Fruit fly (Drosophila melanogaster): ENCODE measurements around the gene wge.
A peak's percentile ranks its signal among the peaks of the same experiment; 100 is the strongest.

Gene wge

DNA sequence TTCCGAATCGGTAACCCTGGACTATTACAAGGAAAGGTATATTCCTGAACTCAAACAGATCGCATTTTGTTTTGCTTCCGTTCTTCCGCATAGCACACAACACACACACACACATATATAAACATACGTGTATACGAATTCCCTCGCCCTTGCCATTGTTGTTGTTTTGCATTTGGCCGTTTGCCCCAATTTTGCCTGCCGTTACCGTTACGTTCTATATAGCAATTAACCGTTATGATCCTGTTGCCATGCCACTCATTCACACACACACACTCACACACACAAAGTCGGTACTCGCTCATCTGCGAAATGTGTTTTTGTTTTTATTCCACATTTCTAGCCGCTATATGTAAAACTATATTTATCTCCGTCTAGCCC, 6.5 kb upstream of the wge start:
- TF ChIP-seq h (optimal IDR thresholded peaks at IDR 0.05), result no peak
- TF ChIP-seq Myc (optimal IDR thresholded peaks at IDR 0.05), result no peak

DNA sequence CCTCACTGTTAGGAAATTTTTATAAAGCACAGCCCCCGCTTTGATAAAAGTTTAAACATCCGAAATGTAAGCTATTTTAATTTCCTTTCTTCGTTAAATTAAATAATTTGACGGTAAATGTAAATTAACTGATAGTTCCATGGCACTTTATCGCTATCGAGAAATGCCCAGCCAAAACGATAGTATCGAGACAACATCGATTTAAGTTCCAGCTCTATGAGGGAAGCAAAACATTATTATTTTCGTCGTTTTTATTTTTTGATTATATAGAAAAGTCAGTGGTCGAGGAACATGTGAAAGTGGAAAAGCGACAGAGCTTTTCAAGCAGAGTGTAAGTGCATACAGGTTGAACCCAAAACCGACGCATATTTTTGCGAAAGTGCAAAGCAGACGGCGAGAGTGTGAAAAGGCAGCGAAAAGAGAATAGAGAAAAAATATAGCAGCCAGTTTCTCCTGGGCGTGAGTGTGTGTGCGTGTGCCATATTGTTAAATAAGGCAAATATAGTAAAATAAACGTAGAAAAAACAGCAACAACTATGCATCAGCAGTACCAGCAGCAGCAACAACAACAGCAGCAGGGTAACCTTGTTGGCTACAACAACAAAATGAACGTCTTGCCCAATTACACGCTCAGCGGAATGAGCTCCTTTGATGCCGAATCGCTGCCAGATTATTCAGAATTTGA, 6.0 kb upstream of the wge start, which contains the start of gene CG45049:
Gene CG45049 (plus strand): TSS at position 197 of the 685 bp plus-strand sequence.
- TF ChIP-seq psq (optimal IDR thresholded peaks at IDR 0.05), result no peak
- TF ChIP-seq Myc (optimal IDR thresholded peaks at IDR 0.05), result no peak
- TF ChIP-seq insv (optimal IDR thresholded peaks at IDR 0.05), result no peak
- no peak for TF ChIP-seq Sin3A (optimal IDR thresholded peaks at IDR 0.05)
- no peak for TF ChIP-seq h (optimal IDR thresholded peaks at IDR 0.05)
- TF ChIP-seq ttk (optimal IDR thresholded peaks at IDR 0.05), result no peak

DNA sequence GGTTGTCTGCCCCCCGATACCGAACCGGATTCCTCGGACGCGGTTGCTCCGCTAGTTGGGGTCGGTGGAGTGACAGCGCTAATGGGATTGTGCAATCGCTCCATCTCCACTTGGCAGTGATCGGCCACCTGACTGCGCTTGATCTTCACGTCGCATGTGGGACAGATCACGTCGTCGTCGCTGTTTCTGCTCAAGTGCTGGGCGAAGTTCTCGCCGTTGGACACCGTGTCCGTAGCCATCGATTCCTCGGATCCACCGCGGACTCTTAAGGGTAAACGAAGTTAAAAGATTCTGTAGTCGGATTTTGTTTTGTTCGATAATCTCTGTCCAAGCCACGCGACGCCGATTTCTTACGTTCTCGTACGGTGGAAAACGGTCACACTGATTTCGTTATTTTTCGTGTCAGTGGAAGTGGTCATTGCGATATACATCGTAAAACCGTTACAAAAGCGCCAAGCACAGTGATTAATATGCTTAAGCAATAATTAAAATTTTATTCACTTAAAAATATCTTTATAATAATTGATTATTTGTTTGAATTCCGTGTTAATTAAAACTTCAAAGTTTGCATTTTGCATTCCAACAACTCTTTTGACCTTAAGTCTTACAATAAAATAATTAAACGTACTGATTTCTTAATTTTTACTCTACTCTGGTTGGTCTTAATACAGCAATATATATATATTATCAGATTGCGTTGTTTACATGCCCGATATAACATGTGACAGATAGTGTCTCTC, 5.3 kb upstream of the wge start, which contains the start of gene RNF220:
Gene RNF220 (minus strand): TSS at position 384 of the 740 bp plus-strand sequence.
- TF ChIP-seq Myc (optimal IDR thresholded peaks at IDR 0.05) (no peak), psq (optimal IDR thresholded peaks at IDR 0.05) (peak; percentile 73)

dm6 chr3R:22724149-22724973, 3.4 kb upstream of the wge start, which contains the start of gene Irp-1A:
Gene Irp-1A, minus strand, starts transcription at chr3R:22724587.
- no peak for TF ChIP-seq h (optimal IDR thresholded peaks at IDR 0.05)
- TF ChIP-seq Sin3A (optimal IDR thresholded peaks at IDR 0.05), result no peak
- no peak for TF ChIP-seq Myc (optimal IDR thresholded peaks at IDR 0.05)
- no peak for TF ChIP-seq ttk (optimal IDR thresholded peaks at IDR 0.05)
- no peak for TF ChIP-seq psq (optimal IDR thresholded peaks at IDR 0.05)
- TF ChIP-seq insv (optimal IDR thresholded peaks at IDR 0.05), result no peak

dm6 chr3R:22719607-22719949, 1.4 kb downstream of the wge start:
- TF ChIP-seq ttk (optimal IDR thresholded peaks at IDR 0.05) (no peak), Sin3A (optimal IDR thresholded peaks at IDR 0.05) (no peak), h (optimal IDR thresholded peaks at IDR 0.05) (no peak), insv (optimal IDR thresholded peaks at IDR 0.05) (no peak), psq (optimal IDR thresholded peaks at IDR 0.05) (no peak)

DNA sequence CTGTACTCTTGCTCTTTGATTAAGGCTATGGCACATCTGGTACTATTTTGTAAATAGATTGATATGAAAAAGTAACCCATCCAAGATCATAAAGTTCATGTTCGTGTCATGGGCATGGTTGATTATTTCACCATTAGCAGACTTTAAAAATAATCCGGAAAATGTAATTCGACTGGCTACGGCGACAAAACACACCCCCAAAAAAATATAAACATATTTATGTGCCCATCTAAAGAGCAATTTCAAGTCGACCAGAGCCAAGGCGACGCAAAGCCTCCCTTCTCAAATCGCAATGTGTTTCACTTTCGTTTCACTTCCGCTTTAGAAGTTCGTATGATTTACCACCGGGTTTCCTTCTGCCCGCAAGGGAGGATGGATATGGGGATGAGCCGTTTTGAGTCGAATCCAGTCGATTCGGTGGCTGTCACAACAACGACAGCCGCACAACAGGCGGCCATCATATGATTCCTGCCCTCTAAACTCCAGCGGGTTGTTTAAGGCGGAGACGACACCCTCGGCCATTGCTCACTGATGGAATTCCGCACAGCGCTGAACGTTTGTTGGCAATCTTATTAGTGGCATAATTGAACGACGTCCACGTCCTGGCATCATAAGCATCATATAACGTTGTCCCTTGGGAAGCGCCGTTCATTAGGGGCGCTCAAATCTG, 1.9 kb downstream of the wge start:
- TF ChIP-seq h (optimal IDR thresholded peaks at IDR 0.05) (no peak), ttk (optimal IDR thresholded peaks at IDR 0.05) (no peak), Sin3A (optimal IDR thresholded peaks at IDR 0.05) (no peak), Myc (optimal IDR thresholded peaks at IDR 0.05) (no peak), insv (optimal IDR thresholded peaks at IDR 0.05) (no peak), psq (optimal IDR thresholded peaks at IDR 0.05) (no peak)

DNA sequence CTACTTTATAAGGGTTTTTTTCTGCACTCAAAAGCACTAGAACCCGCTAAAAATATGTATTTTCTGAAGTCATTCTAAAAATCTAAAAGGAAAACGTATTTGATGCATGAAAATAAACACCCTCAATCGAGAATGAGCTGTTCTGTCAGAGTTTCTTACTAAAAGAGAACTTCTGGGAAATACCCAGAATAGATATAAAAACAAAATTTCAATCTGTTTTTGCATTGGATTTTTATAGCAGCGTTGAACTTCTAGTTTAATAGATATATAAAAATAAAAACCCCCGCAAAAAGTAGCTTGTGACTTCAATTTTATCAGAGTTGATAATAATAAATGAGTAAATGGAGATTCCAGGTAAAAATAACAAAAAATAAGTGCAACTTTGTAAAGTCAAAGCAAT, 2.5 kb downstream of the wge start:
- no peak for TF ChIP-seq psq (optimal IDR thresholded peaks at IDR 0.05)
- TF ChIP-seq insv (optimal IDR thresholded peaks at IDR 0.05), result no peak
- TF ChIP-seq Myc (optimal IDR thresholded peaks at IDR 0.05), result no peak
- no peak for TF ChIP-seq h (optimal IDR thresholded peaks at IDR 0.05)
- no peak for TF ChIP-seq Sin3A (optimal IDR thresholded peaks at IDR 0.05)
- no peak for TF ChIP-seq ttk (optimal IDR thresholded peaks at IDR 0.05)

- TF ChIP-seq h (optimal IDR thresholded peaks at IDR 0.05), result no peak
- no peak for TF ChIP-seq psq (optimal IDR thresholded peaks at IDR 0.05)
- TF ChIP-seq Sin3A (optimal IDR thresholded peaks at IDR 0.05), result no peak
- no peak for TF ChIP-seq insv (optimal IDR thresholded peaks at IDR 0.05)
- no peak for TF ChIP-seq ttk (optimal IDR thresholded peaks at IDR 0.05)
- no peak for TF ChIP-seq Myc (optimal IDR thresholded peaks at IDR 0.05)
Measured at dm6 chr3R:22717863-22718262, 3.1 kb downstream of the wge start.

- TF ChIP-seq Sin3A (optimal IDR thresholded peaks at IDR 0.05) (no peak), ttk (optimal IDR thresholded peaks at IDR 0.05) (no peak)
Measured at dm6 chr3R:22710662-22711061, 10.3 kb downstream of the wge start, which contains the start of gene CG4907. Gene CG4907, minus strand, starts transcription at chr3R:22710762.

DNA sequence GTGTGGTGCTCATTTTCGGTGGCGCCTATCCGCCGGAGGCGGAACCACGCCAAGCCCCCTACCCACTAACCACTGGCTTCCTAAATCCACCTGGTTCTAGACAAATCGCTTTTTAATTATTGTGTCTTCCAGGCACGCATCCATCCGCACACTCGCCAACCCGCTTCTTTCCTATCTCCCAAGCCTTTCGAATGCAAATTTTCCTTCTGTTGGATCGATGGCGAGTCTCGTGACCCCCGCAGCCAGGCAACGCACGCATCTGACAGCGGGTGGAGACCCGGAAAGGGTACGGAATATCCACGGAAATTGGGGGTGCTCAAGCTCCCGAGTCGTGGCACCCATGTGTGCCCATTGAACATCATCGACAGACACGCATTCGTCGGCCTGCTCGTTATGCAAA, 13.8 kb downstream of the wge start, which contains the start of gene CG13842:
Gene CG13842 (minus strand): TSS at position 101 of the 400 bp plus-strand sequence.
- TF ChIP-seq Sin3A (optimal IDR thresholded peaks at IDR 0.05) (no peak), insv (optimal IDR thresholded peaks at IDR 0.05) (no peak), Myc (optimal IDR thresholded peaks at IDR 0.05) (no peak), ttk (optimal IDR thresholded peaks at IDR 0.05) (no peak), h (optimal IDR thresholded peaks at IDR 0.05) (no peak), psq (optimal IDR thresholded peaks at IDR 0.05) (no peak)

DNA sequence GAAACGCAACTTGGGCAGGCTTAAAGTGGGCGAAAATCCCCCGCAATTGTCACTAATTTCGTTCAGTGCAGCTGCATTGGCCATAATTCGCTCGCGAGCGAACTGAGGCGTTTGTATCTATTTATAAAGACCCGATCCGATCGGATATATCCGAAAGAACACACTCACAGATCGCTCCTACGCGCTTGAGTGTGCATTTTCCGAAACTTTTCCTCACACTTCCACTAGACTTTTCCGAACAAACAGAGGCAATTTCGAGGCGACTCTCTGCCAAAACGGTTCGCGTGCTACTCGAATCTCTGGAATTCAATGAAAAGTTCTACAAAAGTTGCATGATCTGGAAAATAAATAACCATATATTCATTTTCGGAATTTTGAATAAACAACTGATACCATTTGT, 19.2 kb downstream of the wge start, which contains the start of the genes CG6972 and CCAP:
Gene CG6972 (plus strand): TSS at position 215 of the 400 bp plus-strand sequence.
Gene CCAP (minus strand): TSS at position 292 of the 400 bp plus-strand sequence.
- no peak for TF ChIP-seq insv (optimal IDR thresholded peaks at IDR 0.05)

DNA sequence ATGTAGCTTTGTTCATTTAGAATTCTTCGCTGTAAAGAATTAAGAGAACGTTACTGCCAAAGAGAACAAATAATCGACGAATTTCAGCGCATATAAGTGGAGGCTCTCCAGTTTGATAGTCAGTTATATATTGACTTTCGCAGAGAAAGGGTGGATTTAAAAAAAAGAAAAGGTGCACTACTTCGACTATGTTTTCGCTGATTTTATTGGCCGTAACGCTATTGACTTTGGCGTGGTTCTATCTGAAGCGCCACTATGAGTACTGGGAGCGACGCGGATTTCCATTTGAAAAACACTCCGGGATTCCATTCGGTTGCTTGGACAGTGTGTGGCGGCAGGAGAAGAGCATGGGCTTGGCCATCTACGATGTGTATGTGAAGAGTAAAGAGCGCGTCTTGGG, 22.7 kb downstream of the wge start, which contains the start of gene Cyp6d4:
Gene Cyp6d4 (plus strand): TSS at position 112 of the 400 bp plus-strand sequence.
- TF ChIP-seq insv (optimal IDR thresholded peaks at IDR 0.05) (no peak), h (optimal IDR thresholded peaks at IDR 0.05) (no peak), ttk (optimal IDR thresholded peaks at IDR 0.05) (no peak), psq (optimal IDR thresholded peaks at IDR 0.05) (no peak), Sin3A (optimal IDR thresholded peaks at IDR 0.05) (no peak), Myc (optimal IDR thresholded peaks at IDR 0.05) (no peak)

Data from Kc167 (cell line).